Worm (Caenorhabditis elegans) whole organism, midembryonic: Measurements from ENCODE around the gene mig-15.
A peak's percentile ranks its signal among the peaks of the same experiment; 100 is the strongest.

ENCODE experiments used
- T22C8.4 ChIP-seq: fragments of 200-800 bp; sonication (Bioruptor generic); IDR thresholded peaks from 2 replicates; pipeline ENCODE4 v1.3.6; 2022; ENCODE audit warnings: missing genetic modification characterization, missing compliant biosample characterization
- cog-1 ChIP-seq: sonication (generic microtip); optimal IDR thresholded peaks from 2 replicates; lab custom pipeline; 2016; ENCODE audit warnings: missing genetic modification characterization, missing compliant biosample characterization
- flt-1 ChIP-seq: fragments of 200-800 bp; sonication (Bioruptor generic); IDR thresholded peaks from 2 replicates; pipeline ENCODE4 v1.3.6; 2022; ENCODE audit warnings: missing genetic modification characterization, missing compliant biosample characterization
- klf-2 ChIP-seq: fragments of 200-800 bp; sonication (Bioruptor generic); conservative IDR thresholded peaks from 2 replicates; pipeline ENCODE4 v1.3.6; 2022; ENCODE audit warnings: missing genetic modification reagents, missing genetic modification characterization, missing compliant biosample characterization
- med-1 ChIP-seq: sonication (generic microtip); optimal IDR thresholded peaks from 2 replicates; lab custom pipeline; 2017; ENCODE audit warnings: missing genetic modification characterization, mild to moderate bottlenecking, missing compliant biosample characterization, antibody characterized with exemption, missing genetic modification reagents; ENCODE audit not compliant: insufficient read depth
- ref-1 ChIP-seq: fragments of 200-800 bp; sonication (Bioruptor generic); conservative IDR thresholded peaks from 2 replicates; pipeline ENCODE4 v1.3.6; 2022; ENCODE audit warnings: missing genetic modification reagents, missing genetic modification characterization, missing compliant biosample characterization
- tab-1 ChIP-seq: fragments of 200-800 bp; sonication (Bioruptor generic); IDR thresholded peaks from 2 replicates; pipeline ENCODE4 v1.3.6; 2022; ENCODE audit warnings: missing genetic modification characterization, missing compliant biosample characterization
- ztf-23 ChIP-seq: fragments of 200-800 bp; sonication (Bioruptor generic); IDR thresholded peaks from 2 replicates; pipeline ENCODE4 v1.3.6; 2022; ENCODE audit warnings: missing genetic modification reagents, missing genetic modification characterization, missing compliant biosample characterization
- ztf-29 ChIP-seq: fragments of 200-800 bp; sonication (Bioruptor generic); IDR thresholded peaks from 2 replicates; pipeline ENCODE4 v1.3.6; 2022; ENCODE audit warnings: missing genetic modification reagents, missing genetic modification characterization, missing compliant biosample characterization

The mig-15 gene

DNA sequence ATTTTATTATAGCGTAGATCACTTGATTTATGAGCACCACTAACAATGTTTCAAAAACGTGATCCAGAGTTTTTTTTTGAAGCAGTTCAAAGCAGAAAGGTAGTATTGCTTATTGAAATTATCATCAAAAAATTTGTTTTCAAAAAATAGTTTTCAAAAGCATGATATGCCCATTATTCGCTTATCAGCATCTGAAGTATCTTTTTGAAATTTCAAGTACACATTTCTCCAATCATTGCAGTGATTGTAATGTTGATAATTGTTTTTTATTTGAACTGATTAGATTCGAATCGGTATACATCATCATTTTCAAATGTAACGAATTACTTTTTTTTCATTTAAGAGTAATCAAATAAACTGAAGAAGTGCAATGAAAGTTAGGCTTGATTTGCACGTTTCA lies 12.3 kb upstream of the mig-15 start:
- no peak for TF ChIP-seq flt-1
- TF ChIP-seq T22C8.4 (GFP tag; lab: Robert Waterston, UW), result no peak
- no peak for TF ChIP-seq tab-1 (GFP tag; lab: Robert Waterston, UW)
- no peak for TF ChIP-seq ztf-29 (GFP tag; lab: Robert Waterston, UW)
- TF ChIP-seq cog-1 (tag; lab: Kevin White, UChicago), result no peak
- no peak for TF ChIP-seq ref-1 (GFP tag; lab: Robert Waterston, UW)
- no peak for TF ChIP-seq klf-2 (GFP tag; lab: Robert Waterston, UW)
- no peak for TF ChIP-seq med-1 (GFP tag; lab: Kevin White, UChicago)
- no peak for TF ChIP-seq ztf-23

DNA sequence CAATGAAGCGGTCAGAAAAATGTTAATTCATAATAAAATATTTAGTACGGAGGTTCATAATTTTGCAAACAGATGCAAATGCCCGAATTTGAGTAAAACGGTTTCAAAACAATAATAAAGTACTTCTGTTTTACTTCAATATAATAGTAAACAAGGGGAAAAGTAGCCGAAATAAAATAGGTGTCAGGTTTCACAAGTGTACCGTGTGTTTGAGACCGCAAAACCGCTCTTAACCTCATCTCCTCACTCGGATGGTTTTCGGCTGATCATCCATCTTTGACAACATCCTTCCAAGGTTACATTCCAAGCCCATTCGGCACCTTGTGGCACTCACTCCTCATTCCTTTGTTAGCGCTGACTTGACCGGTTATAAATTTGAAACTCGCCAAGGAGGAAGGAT lies 9.0 kb upstream of the mig-15 start:
- TF ChIP-seq T22C8.4 (GFP tag; lab: Robert Waterston, UW), result no peak
- no peak for TF ChIP-seq flt-1
- TF ChIP-seq cog-1 (tag; lab: Kevin White, UChicago), result no peak
- no peak for TF ChIP-seq ztf-29 (GFP tag; lab: Robert Waterston, UW)
- no peak for TF ChIP-seq ref-1 (GFP tag; lab: Robert Waterston, UW)
- TF ChIP-seq klf-2 (GFP tag; lab: Robert Waterston, UW), result no peak
- TF ChIP-seq med-1 (GFP tag; lab: Kevin White, UChicago), result no peak
- no peak for TF ChIP-seq ztf-23
- TF ChIP-seq tab-1 (GFP tag; lab: Robert Waterston, UW), result no peak

DNA sequence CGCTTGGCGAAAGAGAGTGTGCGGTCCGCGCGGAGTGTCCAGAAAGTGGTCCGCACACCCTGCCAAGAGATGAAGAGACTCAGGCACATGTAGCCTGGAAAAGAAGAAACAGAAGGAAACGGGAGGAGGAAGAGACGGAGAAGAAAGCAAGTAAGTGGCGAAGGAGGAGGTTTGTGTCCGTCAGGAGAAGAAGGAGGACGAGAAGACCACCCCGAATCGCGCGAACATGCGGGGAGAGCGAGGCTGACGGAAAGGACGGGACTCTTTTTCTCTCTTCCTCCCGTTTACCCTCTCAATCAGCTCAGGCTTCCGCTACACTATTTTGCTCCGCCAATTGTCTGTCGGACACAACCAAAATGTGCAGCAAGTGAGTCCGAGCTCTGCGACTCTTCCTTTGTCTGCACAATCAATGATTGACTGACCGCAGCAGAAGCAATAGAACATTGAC lies 7.1 kb upstream of the mig-15 start:
- 0 out of 2 replicates have a peak, but pooled peaks have one; percentile 22 for TF ChIP-seq T22C8.4 (GFP tag; lab: Robert Waterston, UW)
- TF ChIP-seq ztf-23, result peak; percentile 53; the same call in 1 of the 2 replicates
- TF ChIP-seq flt-1, result 0 out of 2 replicates have a peak, but pooled peaks have one; percentile 32
- TF ChIP-seq klf-2 (GFP tag; lab: Robert Waterston, UW), result no peak
- TF ChIP-seq ref-1 (GFP tag; lab: Robert Waterston, UW), result no peak
- no peak for TF ChIP-seq med-1 (GFP tag; lab: Kevin White, UChicago)
- TF ChIP-seq ztf-29 (GFP tag; lab: Robert Waterston, UW), result peak; percentile 82
- 0 out of 2 replicates have a peak, but pooled peaks have one; percentile 59 for TF ChIP-seq tab-1 (GFP tag; lab: Robert Waterston, UW)
- peak; percentile 91 for TF ChIP-seq cog-1 (tag; lab: Kevin White, UChicago)

DNA sequence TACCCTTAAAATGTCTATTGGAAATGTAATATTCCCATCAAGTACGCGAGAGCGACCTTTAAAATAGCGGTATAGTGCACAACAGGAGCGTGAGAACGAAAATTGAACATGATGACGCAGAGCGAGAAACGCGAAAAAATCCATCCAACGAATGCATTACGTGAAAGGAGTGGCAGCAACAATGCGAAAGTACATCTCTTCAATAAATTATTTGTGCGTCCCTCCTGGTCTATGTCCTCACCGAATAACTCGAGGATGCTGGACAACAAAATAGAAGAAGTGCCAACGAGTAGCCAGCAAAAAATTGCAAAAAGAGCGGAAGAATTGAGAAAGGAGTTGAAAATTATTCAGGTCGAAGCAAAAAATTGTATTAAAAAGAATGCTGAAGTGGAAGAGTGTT lies 5.4 kb upstream of the mig-15 start:
- TF ChIP-seq ref-1 (GFP tag; lab: Robert Waterston, UW) (no peak), flt-1 (no peak), klf-2 (GFP tag; lab: Robert Waterston, UW) (no peak), ztf-29 (GFP tag; lab: Robert Waterston, UW) (no peak), cog-1 (tag; lab: Kevin White, UChicago) (no peak), tab-1 (GFP tag; lab: Robert Waterston, UW) (no peak), ztf-23 (no peak), T22C8.4 (GFP tag; lab: Robert Waterston, UW) (no peak), med-1 (GFP tag; lab: Kevin White, UChicago) (no peak)

DNA sequence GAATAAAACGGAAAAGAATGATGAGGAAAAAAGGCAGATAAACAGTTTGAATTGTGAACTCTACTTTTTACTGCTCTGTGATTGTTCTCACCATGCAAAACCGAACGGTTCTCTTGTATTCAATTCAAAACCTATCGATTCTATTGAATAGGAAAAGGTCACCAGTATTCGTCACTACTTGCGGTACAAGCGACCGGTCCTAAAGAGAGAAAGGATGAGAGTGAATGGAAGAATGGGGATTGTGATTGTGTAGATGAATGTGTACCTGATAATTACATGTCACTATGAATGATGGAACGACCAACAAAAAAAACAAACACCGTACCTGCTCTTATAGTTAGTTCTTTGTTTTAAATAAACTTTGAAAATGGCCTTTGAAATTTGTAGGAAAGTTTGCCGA lies 4.3 kb upstream of the mig-15 start:
- TF ChIP-seq cog-1 (tag; lab: Kevin White, UChicago) (no peak), T22C8.4 (GFP tag; lab: Robert Waterston, UW) (no peak), tab-1 (GFP tag; lab: Robert Waterston, UW) (no peak), ztf-29 (GFP tag; lab: Robert Waterston, UW) (no peak), med-1 (GFP tag; lab: Kevin White, UChicago) (no peak), klf-2 (GFP tag; lab: Robert Waterston, UW) (no peak), ref-1 (GFP tag; lab: Robert Waterston, UW) (no peak), flt-1 (no peak), ztf-23 (no peak)

DNA sequence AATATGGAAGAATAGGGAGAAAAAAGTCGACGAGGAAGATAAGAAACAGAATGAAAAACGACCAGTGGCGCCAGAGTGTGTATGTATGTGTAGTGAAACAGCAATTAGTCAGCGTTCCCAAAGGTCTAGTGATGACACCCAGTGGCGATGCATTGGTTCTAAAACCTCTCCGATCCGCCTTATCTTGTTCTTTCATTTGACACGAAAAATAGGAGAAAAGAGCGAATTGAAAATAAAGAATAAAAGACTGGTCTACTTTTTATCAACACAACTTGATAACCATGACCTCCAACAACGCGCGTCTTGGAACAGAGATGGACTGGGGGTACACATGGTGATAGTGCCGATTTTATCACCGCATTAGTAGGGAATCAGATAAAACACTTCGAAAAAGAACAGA lies 2.4 kb upstream of the mig-15 start:
- TF ChIP-seq T22C8.4 (GFP tag; lab: Robert Waterston, UW), result no peak
- TF ChIP-seq med-1 (GFP tag; lab: Kevin White, UChicago), result no peak
- no peak for TF ChIP-seq cog-1 (tag; lab: Kevin White, UChicago)

DNA sequence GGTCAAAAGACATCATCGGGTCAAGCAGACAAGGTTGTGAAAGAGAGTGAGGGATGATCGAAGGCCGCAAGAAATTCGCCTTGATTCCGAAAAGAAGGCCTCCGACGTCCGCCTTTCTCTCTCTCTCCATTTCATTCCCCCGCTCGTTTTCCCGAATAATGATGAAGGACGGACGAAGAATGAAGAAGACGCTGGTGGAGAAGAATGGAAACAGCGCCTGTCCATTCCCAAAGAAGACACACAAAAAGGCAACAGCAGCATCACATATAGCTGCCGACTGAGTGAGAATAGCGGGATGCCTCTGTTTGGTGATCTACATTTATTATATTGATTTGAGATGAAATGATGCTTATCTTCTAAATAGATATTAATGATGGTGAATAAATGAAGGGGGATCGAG lies 746 bp upstream of the mig-15 start:
- 0 out of 2 replicates have a peak, but pooled peaks have one; percentile 57 for TF ChIP-seq tab-1 (GFP tag; lab: Robert Waterston, UW)
- no peak for TF ChIP-seq T22C8.4 (GFP tag; lab: Robert Waterston, UW)
- no peak for TF ChIP-seq ref-1 (GFP tag; lab: Robert Waterston, UW)
- no peak for TF ChIP-seq med-1 (GFP tag; lab: Kevin White, UChicago)
- peak; percentile 23 for TF ChIP-seq cog-1 (tag; lab: Kevin White, UChicago)

DNA sequence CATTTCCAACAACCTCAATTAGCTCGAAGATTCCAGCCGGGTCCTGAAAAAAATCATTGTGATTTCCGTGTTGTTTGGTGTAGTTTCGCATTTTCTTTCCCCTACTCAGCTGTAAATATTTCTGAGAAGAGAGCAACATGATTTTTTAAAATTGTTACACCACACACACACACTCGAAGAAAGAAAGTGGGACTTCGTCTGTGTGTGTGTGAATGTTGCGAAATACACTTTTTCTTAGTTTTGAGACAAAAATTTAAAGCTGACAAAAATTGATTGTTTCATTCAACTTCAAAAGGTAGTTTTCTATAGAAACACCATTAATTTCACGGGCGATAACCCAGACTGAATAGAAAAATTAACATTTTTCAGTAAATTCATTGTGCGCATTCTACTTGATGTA lies 348 bp downstream of the mig-15 start:
- TF ChIP-seq ref-1 (GFP tag; lab: Robert Waterston, UW), result no peak
- no peak for TF ChIP-seq T22C8.4 (GFP tag; lab: Robert Waterston, UW)
- TF ChIP-seq tab-1 (GFP tag; lab: Robert Waterston, UW), result no peak
- no peak for TF ChIP-seq klf-2 (GFP tag; lab: Robert Waterston, UW)
- no peak for TF ChIP-seq ztf-23
- no peak for TF ChIP-seq med-1 (GFP tag; lab: Kevin White, UChicago)
- TF ChIP-seq ztf-29 (GFP tag; lab: Robert Waterston, UW), result no peak

DNA sequence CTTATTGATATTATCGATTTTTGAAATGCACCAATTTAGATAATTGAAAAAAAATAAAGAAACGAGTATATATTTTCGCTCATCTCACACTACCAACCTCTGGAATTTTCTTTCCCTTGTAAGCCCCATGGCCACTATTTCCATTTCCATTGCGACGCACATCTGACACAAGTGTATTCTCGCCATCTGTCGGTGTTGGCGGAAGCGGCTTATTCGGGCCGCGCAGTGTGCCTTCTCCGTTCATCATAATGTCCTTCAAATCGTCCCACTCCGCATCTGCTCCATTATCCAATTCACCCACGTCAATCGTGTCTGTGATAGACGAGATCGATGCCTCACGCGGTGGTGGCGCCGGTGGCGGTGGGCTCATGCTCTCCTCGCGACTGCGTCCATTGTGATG lies 3.7 kb downstream of the mig-15 start:
- TF ChIP-seq ref-1 (GFP tag; lab: Robert Waterston, UW), result no peak
- TF ChIP-seq ztf-23, result no peak
- TF ChIP-seq flt-1, result no peak
- no peak for TF ChIP-seq T22C8.4 (GFP tag; lab: Robert Waterston, UW)
- no peak for TF ChIP-seq ztf-29 (GFP tag; lab: Robert Waterston, UW)
- TF ChIP-seq klf-2 (GFP tag; lab: Robert Waterston, UW), result no peak
- no peak for TF ChIP-seq cog-1 (tag; lab: Kevin White, UChicago)
- TF ChIP-seq med-1 (GFP tag; lab: Kevin White, UChicago), result no peak
- no peak for TF ChIP-seq tab-1 (GFP tag; lab: Robert Waterston, UW)
